Fruit fly (Drosophila melanogaster): ENCODE data around the gene Pp2B-14D.
A peak's percentile ranks its signal among the peaks of the same experiment; 100 is the strongest.

Gene Pp2B-14D

dm6 chrX:16598978-16599664 is 39.3 kb upstream of the Pp2B-14D start, which contains the start of the genes CG9784 and Nup153:
CG9784 (minus strand) TSS chrX:16599215.
Nup153 (plus strand) TSS chrX:16599241.
- TF ChIP-seq Rel (GFP tag; optimal IDR thresholded peaks at IDR 0.05) (no peak), Rel (tag; optimal IDR thresholded peaks at IDR 0.05) (peak; percentile 60), psq (GFP tag; optimal IDR thresholded peaks at IDR 0.05) (no peak), sv (GFP tag; optimal IDR thresholded peaks at IDR 0.05) (no peak), Myc (optimal IDR thresholded peaks at IDR 0.05) (peak; percentile 40)

dm6 chrX:16598336-16598977 is 38.6 kb upstream of the Pp2B-14D start:
- TF ChIP-seq CrebA (GFP tag; optimal IDR thresholded peaks at IDR 0.05; ENCODE audit: borderline replicate concordance): no peak
- no peak for TF ChIP-seq Vsx2 (GFP tag; optimal IDR thresholded peaks at IDR 0.05; ENCODE audit: partially characterized antibody)
- no peak for TF ChIP-seq tai (GFP tag; optimal IDR thresholded peaks at IDR 0.05)
- peak in 1 of 2 experiments; percentile 13 for TF ChIP-seq foxo (GFP tag; optimal IDR thresholded peaks at IDR 0.05)
- TF ChIP-seq ey (GFP tag; optimal IDR thresholded peaks at IDR 0.05): peak; percentile 18
- TF ChIP-seq Sp1 (GFP tag; optimal IDR thresholded peaks at IDR 0.05): no peak
- no peak for TF ChIP-seq CG9705 (GFP tag; optimal IDR thresholded peaks at IDR 0.05)
- TF ChIP-seq OdsH (GFP tag; optimal IDR thresholded peaks at IDR 0.05): peak; percentile 17
- TF ChIP-seq Jra (GFP tag; optimal IDR thresholded peaks at IDR 0.05): peak; percentile 41

dm6 chrX:16596250-16596793 is 36.5 kb upstream of the Pp2B-14D start:
- TF ChIP-seq HLH106 (tag; optimal IDR thresholded peaks at IDR 0.05): no peak
- TF ChIP-seq GATAd (GFP tag; optimal IDR thresholded peaks at IDR 0.05): no peak
- TF ChIP-seq Hr83 (GFP tag; optimal IDR thresholded peaks at IDR 0.05; ENCODE audit: poor library complexity, severe bottlenecking): no peak
- no peak for TF ChIP-seq CrebA (GFP tag; optimal IDR thresholded peaks at IDR 0.05; ENCODE audit: borderline replicate concordance)
- no peak for TF ChIP-seq Abd-B (GFP tag; optimal IDR thresholded peaks at IDR 0.05)
- no peak for TF ChIP-seq dmrt93B (GFP tag; optimal IDR thresholded peaks at IDR 0.05)
- no peak for TF ChIP-seq Jra (GFP tag; optimal IDR thresholded peaks at IDR 0.05)
- no peak for TF ChIP-seq jim (GFP tag; optimal IDR thresholded peaks at IDR 0.05)
- TF ChIP-seq psq (GFP tag; optimal IDR thresholded peaks at IDR 0.05): no peak
- TF ChIP-seq Vsx2 (GFP tag; optimal IDR thresholded peaks at IDR 0.05; ENCODE audit: partially characterized antibody): no peak

- no peak for TF ChIP-seq woc (GFP tag; optimal IDR thresholded peaks at IDR 0.05)
- no peak for TF ChIP-seq GATAd (GFP tag; optimal IDR thresholded peaks at IDR 0.05)
- TF ChIP-seq Rel (GFP tag; optimal IDR thresholded peaks at IDR 0.05): no peak
- no peak for TF ChIP-seq Rel (tag; optimal IDR thresholded peaks at IDR 0.05)
- no peak for TF ChIP-seq foxo (GFP tag; optimal IDR thresholded peaks at IDR 0.05)
- no peak for TF ChIP-seq OdsH (GFP tag; optimal IDR thresholded peaks at IDR 0.05)
- TF ChIP-seq tai (GFP tag; optimal IDR thresholded peaks at IDR 0.05): no peak
- no peak for TF ChIP-seq Dfd (GFP tag; optimal IDR thresholded peaks at IDR 0.05)
- no peak for TF ChIP-seq rgr (GFP tag; optimal IDR thresholded peaks at IDR 0.05)
- TF ChIP-seq Hnf4 (GFP tag; optimal IDR thresholded peaks at IDR 0.05): no peak
- TF ChIP-seq Mio (GFP tag; optimal IDR thresholded peaks at IDR 0.05): no peak
- TF ChIP-seq dl (GFP tag; optimal IDR thresholded peaks at IDR 0.05; ENCODE audit: insufficient read depth in 1 of 2, partially characterized antibody in 2 of 2): no peak
- TF ChIP-seq Dif (GFP tag; optimal IDR thresholded peaks at IDR 0.05; ENCODE audit: partially characterized antibody): no peak
- TF ChIP-seq ey (GFP tag; optimal IDR thresholded peaks at IDR 0.05): no peak
- TF ChIP-seq usp (GFP tag; optimal IDR thresholded peaks at IDR 0.05): no peak
Measured at dm6 chrX:16595411-16595810, 35.6 kb upstream of the Pp2B-14D start.

dm6 chrX:16593418-16593817 is 33.6 kb upstream of the Pp2B-14D start, which contains the start of the genes SMC3 and Ubc7:
SMC3 (minus strand) TSS chrX:16593439.
Ubc7 (plus strand) TSS chrX:16593677.
- TF ChIP-seq usp (GFP tag; optimal IDR thresholded peaks at IDR 0.05): no peak
- TF ChIP-seq Abd-B (GFP tag; optimal IDR thresholded peaks at IDR 0.05): no peak
- TF ChIP-seq Hnf4 (GFP tag; optimal IDR thresholded peaks at IDR 0.05): no peak
- no peak for TF ChIP-seq sage (GFP tag; optimal IDR thresholded peaks at IDR 0.05)
- TF ChIP-seq Mio (GFP tag; optimal IDR thresholded peaks at IDR 0.05): no peak
- TF ChIP-seq fru (GFP tag; optimal IDR thresholded peaks at IDR 0.05): no peak
- TF ChIP-seq h (GFP tag; optimal IDR thresholded peaks at IDR 0.05): no peak
- no peak for TF ChIP-seq HLH106 (tag; optimal IDR thresholded peaks at IDR 0.05)
- TF ChIP-seq foxo (GFP tag; optimal IDR thresholded peaks at IDR 0.05): no peak
- TF ChIP-seq Hr78 (GFP tag; optimal IDR thresholded peaks at IDR 0.05): no peak
- no peak for TF ChIP-seq pan (optimal IDR thresholded peaks at IDR 0.05)
- no peak for TF ChIP-seq Jra (GFP tag; optimal IDR thresholded peaks at IDR 0.05)
- TF ChIP-seq br (GFP tag; optimal IDR thresholded peaks at IDR 0.05): no peak
